Fruit fly (Drosophila melanogaster) whole organism, embryonic: ENCODE results near the gene Prim2.

Experiments
- Awh ChIP-seq: fragments of 200-800 bp; sonication (Bioruptor generic); IDR thresholded peaks from 2 replicates; pipeline ENCODE4, ENCODE4 v1.3.6; 2022; ENCODE audit warnings: missing biosample characterization, missing genetic modification characterization
- B-H2 ChIP-seq: fragments of 200-800 bp; sonication (Bioruptor generic); optimal IDR thresholded peaks from 2 replicates; lab custom pipeline; 2018; ENCODE audit warnings: missing biosample characterization, mild to moderate bottlenecking, missing genetic modification characterization
- BEAF-32 ChIP-seq: fragments of 200-800 bp; sonication (Bioruptor generic); optimal IDR thresholded peaks from 3 replicates; lab custom pipeline; 2017; ENCODE audit warnings: missing biosample characterization, missing genetic modification characterization, mild to moderate bottlenecking, moderate library complexity, missing genetic modification reagents
- Bgb ChIP-seq: fragments of 200-800 bp; sonication (Bioruptor generic); IDR thresholded peaks from 2 replicates; pipeline ENCODE4 v1.3.6; 2022; ENCODE audit warnings: missing biosample characterization, missing genetic modification characterization; ENCODE audit not compliant: partially characterized antibody
- CG10959 ChIP-seq: fragments of 200-800 bp; sonication (Bioruptor generic); IDR thresholded peaks from 2 replicates; pipeline ENCODE4 v1.3.6; 2022; ENCODE audit warnings: missing biosample characterization, missing genetic modification characterization
- CG11456 ChIP-seq: fragments of 200-800 bp; sonication (Bioruptor generic); IDR thresholded peaks from 3 replicates; pipeline ENCODE4 v1.3.6; 2022; ENCODE audit warnings: missing biosample characterization, missing genetic modification characterization
- CG11504 ChIP-seq: fragments of 200-800 bp; sonication (Bioruptor generic); optimal IDR thresholded peaks from 3 replicates; lab custom pipeline; 2019; ENCODE audit warnings: missing biosample characterization, mild to moderate bottlenecking, missing genetic modification characterization, moderate library complexity
- CG1233 ChIP-seq: fragments of 200-800 bp; sonication (Bioruptor generic); optimal IDR thresholded peaks from 4 replicates; lab custom pipeline; 2018; ENCODE audit warnings: missing biosample characterization, mild to moderate bottlenecking, missing genetic modification characterization
- CG13424 ChIP-seq: fragments of 200-800 bp; sonication (Bioruptor generic); optimal IDR thresholded peaks from 2 replicates; lab custom pipeline; 2019; ENCODE audit warnings: missing biosample characterization, mild to moderate bottlenecking, missing genetic modification characterization, moderate library complexity
- CG14441 ChIP-seq: fragments of 200-800 bp; sonication (Bioruptor generic); IDR thresholded peaks from 2 replicates; pipeline ENCODE4 v1.3.6; 2022; ENCODE audit warnings: missing biosample characterization, missing genetic modification characterization
- CG16813 ChIP-seq: fragments of 200-800 bp; sonication (Bioruptor generic); IDR thresholded peaks from 3 replicates; pipeline ENCODE4 v1.3.6; 2022; ENCODE audit warnings: missing biosample characterization, missing genetic modification characterization; ENCODE audit not compliant: partially characterized antibody
- CG17568 ChIP-seq: fragments of 200-800 bp; sonication (Bioruptor generic); optimal IDR thresholded peaks from 2 replicates; lab custom pipeline; 2018; ENCODE audit warnings: missing biosample characterization, mild to moderate bottlenecking, missing genetic modification characterization, moderate library complexity
- CG17829 ChIP-seq: fragments of 200-800 bp; optimal IDR thresholded peaks from 2 replicates; lab custom pipeline; 2019; ENCODE audit warnings: missing biosample characterization, mild to moderate bottlenecking, missing genetic modification characterization, moderate library complexity
- CG1792 ChIP-seq: fragments of 200-800 bp; sonication (Bioruptor generic); optimal IDR thresholded peaks from 2 replicates; lab custom pipeline; 2016; ENCODE audit warnings: missing biosample characterization, missing genetic modification characterization
- CG2199 ChIP-seq: fragments of 200-800 bp; sonication (Bioruptor generic); IDR thresholded peaks from 3 replicates; pipeline ENCODE4 v1.3.6; 2022; ENCODE audit warnings: missing biosample characterization, missing genetic modification characterization
- CG2889 ChIP-seq: fragments of 200-800 bp; sonication (Bioruptor generic); IDR thresholded peaks from 3 replicates; pipeline ENCODE4 v1.3.6; 2022; ENCODE audit warnings: missing biosample characterization, missing genetic modification characterization
- CG31224 ChIP-seq: fragments of 200-800 bp; sonication (Bioruptor generic); IDR thresholded peaks from 2 replicates; pipeline ENCODE4 v1.3.6; 2022; ENCODE audit warnings: missing biosample characterization, missing genetic modification characterization
- CG6654 ChIP-seq: fragments of 200-800 bp; sonication (Bioruptor generic); optimal IDR thresholded peaks from 2 replicates; lab custom pipeline; 2017; ENCODE audit warnings: missing biosample characterization, mild to moderate bottlenecking, missing genetic modification characterization
- CG8478 ChIP-seq: fragments of >200 bp; optimal IDR thresholded peaks from 2 replicates; lab custom pipeline; 2018
- CTCF ChIP-seq: fragments of 200-800 bp; sonication (Bioruptor generic); optimal IDR thresholded peaks from 2 replicates; lab custom pipeline; 2017; ENCODE audit warnings: missing biosample characterization, mild to moderate bottlenecking, missing genetic modification characterization, moderate library complexity
- D19A ChIP-seq: fragments of 200-800 bp; optimal IDR thresholded peaks from 3 replicates; lab custom pipeline; 2019; ENCODE audit warnings: missing biosample characterization, mild to moderate bottlenecking, missing genetic modification characterization, moderate library complexity
- HLH3B ChIP-seq: fragments of 200-800 bp; sonication (Bioruptor generic); IDR thresholded peaks from 2 replicates; pipeline ENCODE4 v1.3.6; 2022; ENCODE audit warnings: missing biosample characterization, missing genetic modification characterization
- Lhr ChIP-seq: fragments of 200-800 bp; sonication (Bioruptor generic); optimal IDR thresholded peaks from 3 replicates; lab custom pipeline; 2017; ENCODE audit warnings: mild to moderate bottlenecking, missing biosample characterization, missing genetic modification reagents, missing genetic modification characterization
- Max ChIP-seq: fragments of 200-800 bp; sonication (Bioruptor generic); optimal IDR thresholded peaks from 2 replicates; lab custom pipeline; 2016; ENCODE audit warnings: missing biosample characterization, mild to moderate bottlenecking, missing genetic modification characterization
- Mrtf ChIP-seq: fragments of 200-800 bp; sonication (Bioruptor generic); IDR thresholded peaks from 3 replicates; pipeline ENCODE4 v1.3.6; 2022; ENCODE audit warnings: missing biosample characterization, missing genetic modification characterization
- NfI ChIP-seq: fragments of 200-800 bp; sonication (Bioruptor generic); optimal IDR thresholded peaks from 3 replicates; lab custom pipeline; 2018; ENCODE audit warnings: missing biosample characterization, mild to moderate bottlenecking, missing genetic modification characterization, moderate library complexity
- Sox100B ChIP-seq: fragments of 200-800 bp; sonication (Bioruptor generic); optimal IDR thresholded peaks from 3 replicates; lab custom pipeline; 2018; ENCODE audit warnings: missing biosample characterization, mild to moderate bottlenecking, missing genetic modification characterization
- Stat92E ChIP-seq, 3 experiments: fragments of >200 bp in 2 of 3; fragments of 200-800 bp in 1 of 3; sonication (Bioruptor generic) in 1 of 3; optimal IDR thresholded peaks; 2 replicates each; lab custom pipeline; 2017 to 2019; ENCODE audit warnings: missing biosample characterization in 3 of 3, missing genetic modification characterization in 3 of 3, mild to moderate bottlenecking in 1 of 3, moderate library complexity in 1 of 3
- TFAM ChIP-seq: fragments of 200-800 bp; sonication (Bioruptor generic); optimal IDR thresholded peaks from 2 replicates; lab custom pipeline; 2017; ENCODE audit warnings: missing biosample characterization, missing genetic modification characterization, inconsistent platforms
- amos ChIP-seq: fragments of 200-800 bp; sonication (Bioruptor generic); IDR thresholded peaks from 2 replicates; pipeline ENCODE4 v1.3.6; 2022; ENCODE audit warnings: missing biosample characterization, missing genetic modification characterization; ENCODE audit not compliant: partially characterized antibody
- aop ChIP-seq: fragments of 200-800 bp; sonication (Bioruptor generic); IDR thresholded peaks from 2 replicates; pipeline ENCODE4 v1.3.6; 2022; ENCODE audit warnings: missing biosample characterization, missing genetic modification characterization
- az2 ChIP-seq: fragments of 200-800 bp; sonication (Bioruptor generic); optimal IDR thresholded peaks from 3 replicates; lab custom pipeline; 2016; ENCODE audit warnings: missing biosample characterization, missing genetic modification characterization
- bbx ChIP-seq: fragments of 200-800 bp; sonication (Bioruptor generic); IDR thresholded peaks from 2 replicates; pipeline ENCODE4 v1.3.6; 2022; ENCODE audit warnings: missing biosample characterization, missing genetic modification characterization; ENCODE audit not compliant: partially characterized antibody
- cato ChIP-seq: fragments of 200-800 bp; sonication (Bioruptor generic); optimal IDR thresholded peaks from 2 replicates; lab custom pipeline; 2016; ENCODE audit warnings: missing biosample characterization, missing genetic modification characterization, borderline replicate concordance
- dmrt99B ChIP-seq: fragments of 200-800 bp; sonication (Bioruptor generic); optimal IDR thresholded peaks from 2 replicates; lab custom pipeline; 2018; ENCODE audit warnings: missing biosample characterization, mild to moderate bottlenecking, missing genetic modification characterization, moderate library complexity
- emc ChIP-seq: fragments of 200-800 bp; sonication (Bioruptor generic); optimal IDR thresholded peaks from 2 replicates; lab custom pipeline; 2016; ENCODE audit warnings: missing biosample characterization, missing genetic modification characterization
- fd102C ChIP-seq: fragments of 200-800 bp; sonication (Bioruptor generic); optimal IDR thresholded peaks from 2 replicates; lab custom pipeline; 2018; ENCODE audit warnings: missing biosample characterization, mild to moderate bottlenecking, missing genetic modification characterization, moderate library complexity
- gt ChIP-seq: fragments of 200-800 bp; sonication (Bioruptor generic); IDR thresholded peaks from 2 replicates; pipeline ENCODE4 v1.3.6; 2022; ENCODE audit warnings: missing biosample characterization, missing genetic modification characterization
- her ChIP-seq: fragments of 200-800 bp; sonication (Bioruptor generic); optimal IDR thresholded peaks from 2 replicates; lab custom pipeline; 2016; ENCODE audit warnings: missing biosample characterization, missing genetic modification characterization
- inv ChIP-seq: fragments of 200-800 bp; sonication (Bioruptor generic); IDR thresholded peaks from 2 replicates; pipeline ENCODE4 v1.3.6; 2022; ENCODE audit warnings: missing biosample characterization, missing genetic modification characterization; ENCODE audit not compliant: partially characterized antibody
- lab ChIP-seq: fragments of 200-800 bp; sonication (Bioruptor generic); optimal IDR thresholded peaks from 3 replicates; lab custom pipeline; 2017; ENCODE audit warnings: missing biosample characterization, missing genetic modification characterization, mild to moderate bottlenecking, moderate library complexity, missing genetic modification reagents
- pho ChIP-seq: fragments of 200-800 bp; sonication (Bioruptor generic); optimal IDR thresholded peaks from 2 replicates; lab custom pipeline; 2016; ENCODE audit warnings: missing biosample characterization, missing genetic modification characterization
- sens-2 ChIP-seq: fragments of 200-800 bp; sonication (Bioruptor generic); IDR thresholded peaks from 2 replicates; pipeline ENCODE4 v1.3.6; 2022; ENCODE audit warnings: missing biosample characterization, missing genetic modification characterization
- stwl ChIP-seq: fragments of 200-800 bp; sonication (Bioruptor generic); optimal IDR thresholded peaks from 3 replicates; lab custom pipeline; 2018; ENCODE audit warnings: missing biosample characterization, mild to moderate bottlenecking, missing genetic modification characterization, moderate library complexity

Gene Prim2

DNA sequence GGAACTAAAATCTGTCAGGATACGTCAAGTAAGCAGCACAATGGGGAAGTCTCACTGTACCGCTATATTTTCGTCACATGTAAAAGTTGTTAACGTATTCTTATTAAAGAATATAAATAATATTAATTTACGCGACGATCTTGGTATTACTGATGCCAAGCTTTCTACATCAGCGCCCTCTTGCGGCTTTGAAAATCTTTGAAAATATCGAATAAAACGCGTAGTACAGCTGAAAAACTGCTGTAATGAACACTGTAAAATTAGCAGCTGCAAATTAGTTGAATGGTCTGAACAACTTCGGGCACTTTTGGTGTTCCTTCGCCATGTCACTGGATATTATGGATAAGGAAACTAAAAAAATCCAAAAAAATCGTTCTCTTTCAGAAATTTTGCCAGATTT is 41.3 kb downstream of the Prim2 start (continued):
- TF ChIP-seq CG11456 (GFP tag; lab: Robert Waterston, UW): peak; percentile 42; the same call in 1 of the 3 replicates
- peak; percentile 82 for TF ChIP-seq CG2199 (GFP tag; lab: Robert Waterston, UW)
- peak; percentile 52 for TF ChIP-seq BEAF-32 (GFP tag; lab: Kevin White, UChicago)
- no peak for TF ChIP-seq emc
- TF ChIP-seq HLH3B: no peak
- TF ChIP-seq Stat92E (GFP tag; optimal IDR thresholded peaks at IDR 0.05; lab: Kevin White, UChicago): no peak
- no peak for TF ChIP-seq inv (GFP tag; lab: Robert Waterston, UW)
- TF ChIP-seq Awh: no peak
- TF ChIP-seq CG6654: no peak
- no peak for TF ChIP-seq gt (GFP tag; lab: Robert Waterston, UW)
- TF ChIP-seq D19A (tag; lab: Kevin White, UChicago): no peak
- TF ChIP-seq CG17829 (tag; lab: Kevin White, UChicago): no peak
- TF ChIP-seq CG8478 (lab: Kevin White, UChicago): no peak
- TF ChIP-seq bbx: peak; percentile 43; the same call in 1 of the 2 replicates
- TF ChIP-seq CG1792 (GFP tag; lab: Kevin White, UChicago): no peak
- TF ChIP-seq lab (GFP tag; lab: Kevin White, UChicago): no peak
- no peak for TF ChIP-seq Max (GFP tag; lab: Kevin White, UChicago)
- TF ChIP-seq her: no peak
- no peak for TF ChIP-seq Sox100B (GFP tag; lab: Kevin White, UChicago)
- TF ChIP-seq CG14441 (GFP tag; lab: Robert Waterston, UW): no peak
- no peak for TF ChIP-seq NfI (GFP tag; lab: Kevin White, UChicago)
- TF ChIP-seq B-H2 (GFP tag; lab: Kevin White, UChicago): no peak
- peak; percentile 57 for TF ChIP-seq amos (GFP tag; lab: Robert Waterston, UW)
- peak; percentile 91 for TF ChIP-seq CTCF (GFP tag; lab: Kevin White, UChicago)
- no peak for TF ChIP-seq CG17568 (GFP tag; lab: Kevin White, UChicago)
- no peak for TF ChIP-seq TFAM
- TF ChIP-seq aop: no peak
- no peak for TF ChIP-seq CG11504
- no peak for TF ChIP-seq sens-2
- TF ChIP-seq CG2889 (GFP tag; lab: Robert Waterston, UW): no peak
- TF ChIP-seq pho (GFP tag; lab: Kevin White, UChicago): no peak
- TF ChIP-seq CG1233 (GFP tag; lab: Kevin White, UChicago): no peak
- no peak for TF ChIP-seq Lhr (GFP tag; lab: Kevin White, UChicago)
- peak; percentile 53 for TF ChIP-seq CG16813 (GFP tag; lab: Robert Waterston, UW)
- TF ChIP-seq dmrt99B (tag; lab: Kevin White, UChicago): no peak
- peak; percentile 12 for TF ChIP-seq stwl (tag; lab: Kevin White, UChicago)
- no peak for TF ChIP-seq CG13424 (tag; lab: Kevin White, UChicago)
- TF ChIP-seq CG10959 (GFP tag; lab: Robert Waterston, UW): no peak
- no peak for TF ChIP-seq az2
- no peak for TF ChIP-seq Mrtf (GFP tag; lab: Robert Waterston, UW)
- TF ChIP-seq Bgb (GFP tag; lab: Robert Waterston, UW): peak; percentile 65
- TF ChIP-seq cato: no peak
- TF ChIP-seq fd102C (GFP tag; lab: Kevin White, UChicago): no peak
- no peak for TF ChIP-seq CG31224
- TF ChIP-seq, all 482 proteins: peak for 12
